Fruit fly (Drosophila melanogaster) Kc167 (cell line): ENCODE results near the gene CG34007.

ENCODE experiments used
- h ChIP-seq: fragments of >200 bp; optimal IDR thresholded peaks from 3 replicates; lab custom pipeline; 2018; ENCODE audit warnings: missing external identifiers
- psq ChIP-seq: fragments of >200 bp; optimal IDR thresholded peaks from 2 replicates; lab custom pipeline; 2017; ENCODE audit warnings: missing external identifiers
- ttk ChIP-seq: sonication (Bioruptor generic); optimal IDR thresholded peaks from 2 replicates; lab custom pipeline; 2017; ENCODE audit warnings: missing external identifiers

dm6 chr2L:20527027-20527426 is 32.2 kb downstream of the CG34007 start:
- no peak for TF ChIP-seq h (lab: Kevin White, UChicago)
- TF ChIP-seq ttk (lab: Kevin White, UChicago) = no peak
- TF ChIP-seq psq (lab: Kevin White, UChicago) = no peak
